Fruit fly (Drosophila melanogaster) whole organism, embryonic: Measurements from ENCODE around the gene Cyp4ac1.

Source experiments
- Atf-2 ChIP-seq: fragments of 200-800 bp; sonication (Bioruptor generic); optimal IDR thresholded peaks from 2 replicates; lab custom pipeline; 2016; ENCODE audit warnings: missing biosample characterization, missing genetic modification characterization
- CG10147 ChIP-seq: fragments of 200-800 bp; sonication (Bioruptor generic); optimal IDR thresholded peaks from 2 replicates; lab custom pipeline; 2019; ENCODE audit warnings: missing biosample characterization, mild to moderate bottlenecking, missing genetic modification characterization, moderate library complexity
- CG11560 ChIP-seq: fragments of 200-800 bp; sonication (Bioruptor generic); IDR thresholded peaks from 3 replicates; pipeline ENCODE4 v1.3.6; 2022; ENCODE audit warnings: missing biosample characterization, missing genetic modification characterization
- CG12155 ChIP-seq: fragments of 200-800 bp; sonication (Bioruptor generic); optimal IDR thresholded peaks from 3 replicates; lab custom pipeline; 2016; ENCODE audit warnings: missing biosample characterization, missing genetic modification characterization
- CG12769 ChIP-seq: fragments of 200-800 bp; sonication (Bioruptor generic); optimal IDR thresholded peaks from 2 replicates; lab custom pipeline; 2019; ENCODE audit warnings: missing biosample characterization, mild to moderate bottlenecking, missing genetic modification characterization, moderate library complexity
- CG13296 ChIP-seq: fragments of 200-800 bp; sonication (Bioruptor generic); optimal IDR thresholded peaks from 3 replicates; lab custom pipeline; 2018; ENCODE audit warnings: missing biosample characterization, mild to moderate bottlenecking, missing genetic modification characterization
- CG14860 ChIP-seq: fragments of 200-800 bp; sonication (Bioruptor generic); IDR thresholded peaks from 3 replicates; pipeline ENCODE4 v1.3.6; 2022; ENCODE audit warnings: missing biosample characterization, missing genetic modification characterization; ENCODE audit not compliant: partially characterized antibody
- CG15011 ChIP-seq: fragments of 200-800 bp; sonication (Bioruptor generic); optimal IDR thresholded peaks from 3 replicates; lab custom pipeline; 2018; ENCODE audit warnings: missing biosample characterization, mild to moderate bottlenecking, missing genetic modification characterization
- CG16815 ChIP-seq: fragments of 200-800 bp; sonication (Bioruptor generic); optimal IDR thresholded peaks from 3 replicates; lab custom pipeline; 2017; ENCODE audit warnings: missing biosample characterization, mild to moderate bottlenecking, missing genetic modification characterization
- CG17359 ChIP-seq: fragments of 200-800 bp; sonication (Bioruptor generic); optimal IDR thresholded peaks from 3 replicates; lab custom pipeline; 2018; ENCODE audit warnings: missing biosample characterization, mild to moderate bottlenecking, missing genetic modification characterization, moderate library complexity
- CG18476 ChIP-seq: fragments of 200-800 bp; sonication (Bioruptor generic); optimal IDR thresholded peaks from 2 replicates; lab custom pipeline; 2016; ENCODE audit warnings: missing biosample characterization, mild to moderate bottlenecking, missing genetic modification characterization
- CG18764 ChIP-seq: fragments of 200-800 bp; sonication (Bioruptor generic); optimal IDR thresholded peaks from 3 replicates; lab custom pipeline; 2016; ENCODE audit warnings: missing biosample characterization, missing genetic modification characterization
- CG30403 ChIP-seq: fragments of 200-800 bp; sonication (Bioruptor generic); optimal IDR thresholded peaks from 3 replicates; lab custom pipeline; 2016; ENCODE audit warnings: missing biosample characterization, missing genetic modification characterization
- CG3847 ChIP-seq: fragments of 200-800 bp; sonication (Bioruptor generic); IDR thresholded peaks from 2 replicates; pipeline ENCODE4 v1.3.6; 2022; ENCODE audit warnings: missing biosample characterization, missing genetic modification characterization
- CG4282 ChIP-seq: fragments of 200-800 bp; sonication (Bioruptor generic); optimal IDR thresholded peaks from 2 replicates; lab custom pipeline; 2016; ENCODE audit warnings: missing biosample characterization, missing genetic modification characterization
- CG4820 ChIP-seq: fragments of 200-800 bp; sonication (Bioruptor generic); optimal IDR thresholded peaks from 3 replicates; lab custom pipeline; 2016; ENCODE audit warnings: missing biosample characterization, missing genetic modification characterization
- CG6813 ChIP-seq: fragments of 200-800 bp; sonication (Bioruptor generic); optimal IDR thresholded peaks from 2 replicates; lab custom pipeline; 2017; ENCODE audit warnings: missing biosample characterization, missing genetic modification characterization, mild to moderate bottlenecking, moderate library complexity, missing genetic modification reagents
- CG7372 ChIP-seq: fragments of 200-800 bp; sonication (Bioruptor generic); IDR thresholded peaks from 2 replicates; pipeline ENCODE4 v1.3.6; 2022; ENCODE audit warnings: missing biosample characterization, missing genetic modification characterization
- CG9727 ChIP-seq: fragments of 200-800 bp; sonication (Bioruptor generic); optimal IDR thresholded peaks from 3 replicates; lab custom pipeline; 2017; ENCODE audit warnings: missing biosample characterization, mild to moderate bottlenecking, missing genetic modification characterization
- CG9817 ChIP-seq: fragments of 200-800 bp; sonication (Bioruptor generic); optimal IDR thresholded peaks from 2 replicates; lab custom pipeline; 2018; ENCODE audit warnings: missing biosample characterization, mild to moderate bottlenecking, missing genetic modification characterization, moderate library complexity
- D19A ChIP-seq: fragments of 200-800 bp; optimal IDR thresholded peaks from 3 replicates; lab custom pipeline; 2019; ENCODE audit warnings: missing biosample characterization, mild to moderate bottlenecking, missing genetic modification characterization, moderate library complexity
- D19B ChIP-seq: fragments of 200-800 bp; sonication (Bioruptor generic); optimal IDR thresholded peaks from 2 replicates; lab custom pipeline; 2017; ENCODE audit warnings: missing biosample characterization, mild to moderate bottlenecking, missing genetic modification characterization
- Doc3 ChIP-seq: fragments of 200-800 bp; sonication (Bioruptor generic); IDR thresholded peaks from 3 replicates; pipeline ENCODE4 v1.3.6; 2022; ENCODE audit warnings: missing biosample characterization, missing genetic modification characterization; ENCODE audit not compliant: partially characterized antibody
- E2f2 ChIP-seq: fragments of 200-800 bp; sonication (Bioruptor generic); IDR thresholded peaks from 2 replicates; pipeline ENCODE4 v1.3.6; 2022; ENCODE audit warnings: missing biosample characterization, missing genetic modification characterization
- Fer2 ChIP-seq: fragments of 200-800 bp; sonication (Bioruptor generic); optimal IDR thresholded peaks from 2 replicates; lab custom pipeline; 2018; ENCODE audit warnings: missing biosample characterization, mild to moderate bottlenecking, missing genetic modification characterization, moderate library complexity
- H2.0 ChIP-seq: fragments of 200-800 bp; sonication (Bioruptor generic); IDR thresholded peaks from 2 replicates; pipeline ENCODE4 v1.3.6; 2022; ENCODE audit warnings: missing biosample characterization, missing genetic modification characterization
- HLHmδ ChIP-seq: fragments of 200-800 bp; sonication (Bioruptor generic); optimal IDR thresholded peaks from 2 replicates; lab custom pipeline; 2018; ENCODE audit warnings: missing biosample characterization, mild to moderate bottlenecking, missing genetic modification characterization, moderate library complexity
- HmgZ ChIP-seq: fragments of 200-800 bp; sonication (Bioruptor generic); optimal IDR thresholded peaks from 2 replicates; lab custom pipeline; 2018; ENCODE audit warnings: missing biosample characterization, mild to moderate bottlenecking, missing genetic modification characterization
- NFAT ChIP-seq: fragments of 200-800 bp; sonication (Bioruptor generic); IDR thresholded peaks from 2 replicates; pipeline ENCODE4 v1.3.6; 2022; ENCODE audit warnings: missing biosample characterization, missing genetic modification characterization
- amos ChIP-seq: fragments of 200-800 bp; sonication (Bioruptor generic); IDR thresholded peaks from 2 replicates; pipeline ENCODE4 v1.3.6; 2022; ENCODE audit warnings: missing biosample characterization, missing genetic modification characterization; ENCODE audit not compliant: partially characterized antibody
- ap ChIP-seq: fragments of 200-800 bp; sonication (Bioruptor generic); IDR thresholded peaks from 2 replicates; pipeline ENCODE4 v1.3.6; 2022; ENCODE audit warnings: missing biosample characterization, missing genetic modification characterization
- cas ChIP-seq: fragments of 200-800 bp; sonication (Bioruptor generic); IDR thresholded peaks from 2 replicates; pipeline ENCODE4 v1.3.6; 2022; ENCODE audit warnings: missing biosample characterization, missing genetic modification characterization
- chif ChIP-seq, 2 experiments: fragments of 200-800 bp; sonication (Bioruptor generic); optimal IDR thresholded peaks; 3 replicates each; lab custom pipeline; 2016; ENCODE audit warnings: missing biosample characterization in 2 of 2, missing genetic modification characterization in 2 of 2
- croc ChIP-seq: fragments of 200-800 bp; sonication (Bioruptor generic); conservative IDR thresholded peaks from 3 replicates; pipeline ENCODE4 v1.3.6; 2022; ENCODE audit warnings: missing biosample characterization, missing genetic modification characterization
- danr ChIP-seq: fragments of 200-800 bp; sonication (Bioruptor generic); IDR thresholded peaks from 2 replicates; pipeline ENCODE4 v1.3.6; 2022; ENCODE audit warnings: missing biosample characterization, missing genetic modification characterization
- dpn ChIP-seq, 2 experiments: fragments of 200-800 bp; sonication (Bioruptor generic); optimal IDR thresholded peaks; 3 replicates each; lab custom pipeline; 2016; ENCODE audit warnings: missing biosample characterization in 2 of 2, missing genetic modification characterization in 2 of 2
- eyg ChIP-seq: fragments of 200-800 bp; sonication (Bioruptor generic); optimal IDR thresholded peaks from 3 replicates; lab custom pipeline; 2016; ENCODE audit warnings: missing biosample characterization, missing genetic modification characterization
- ftz-f1 ChIP-seq: fragments of 200-800 bp; sonication (Bioruptor generic); optimal IDR thresholded peaks from 2 replicates; lab custom pipeline; 2016; ENCODE audit warnings: missing biosample characterization, missing genetic modification characterization
- gcm ChIP-seq: fragments of 200-800 bp; sonication (Bioruptor generic); optimal IDR thresholded peaks from 2 replicates; lab custom pipeline; 2019; ENCODE audit warnings: missing biosample characterization, mild to moderate bottlenecking, missing genetic modification characterization, moderate library complexity
- ham ChIP-seq: fragments of 200-800 bp; sonication (Bioruptor generic); IDR thresholded peaks from 2 replicates; pipeline ENCODE4 v1.3.6; 2022; ENCODE audit warnings: missing biosample characterization, missing genetic modification characterization
- hb ChIP-seq: fragments of 200-800 bp; sonication (Bioruptor generic); IDR thresholded peaks from 3 replicates; pipeline ENCODE4 v1.3.6; 2022; ENCODE audit warnings: missing biosample characterization, missing genetic modification characterization; ENCODE audit not compliant: partially characterized antibody
- hth ChIP-seq: fragments of >200 bp; optimal IDR thresholded peaks from 2 replicates; lab custom pipeline; 2017; ENCODE audit warnings: inconsistent platforms
- lola ChIP-seq, 3 experiments: fragments of >200 bp in 2 of 3; fragments of 200-800 bp in 1 of 3; sonication (Bioruptor generic) in 1 of 3; optimal IDR thresholded peaks; 2 replicates each; lab custom pipeline; 2017 to 2019; ENCODE audit warnings: missing biosample characterization in 3 of 3, missing genetic modification characterization in 3 of 3, mild to moderate bottlenecking in 1 of 3, moderate library complexity in 1 of 3
- maf-S ChIP-seq: fragments of 200-800 bp; sonication (Bioruptor generic); optimal IDR thresholded peaks from 2 replicates; lab custom pipeline; 2016; ENCODE audit warnings: missing biosample characterization, missing genetic modification characterization
- odd ChIP-seq: fragments of 200-800 bp; sonication (Bioruptor generic); optimal IDR thresholded peaks from 2 replicates; lab custom pipeline; 2017; ENCODE audit warnings: missing biosample characterization, mild to moderate bottlenecking, missing genetic modification characterization
- pb ChIP-seq: fragments of 200-800 bp; sonication (Bioruptor generic); optimal IDR thresholded peaks from 3 replicates; lab custom pipeline; 2016; ENCODE audit warnings: missing biosample characterization, missing genetic modification characterization
- repo ChIP-seq: fragments of 200-800 bp; sonication (Bioruptor generic); optimal IDR thresholded peaks from 2 replicates; lab custom pipeline; 2016; ENCODE audit warnings: missing biosample characterization, missing genetic modification characterization
- salm ChIP-seq: fragments of 200-800 bp; sonication (Bioruptor generic); optimal IDR thresholded peaks from 2 replicates; lab custom pipeline; 2018; ENCODE audit warnings: missing biosample characterization, mild to moderate bottlenecking, missing genetic modification characterization
- schlank ChIP-seq: fragments of 200-800 bp; sonication (Bioruptor generic); optimal IDR thresholded peaks from 2 replicates; lab custom pipeline; 2018; ENCODE audit warnings: missing biosample characterization, mild to moderate bottlenecking, missing genetic modification characterization
- zfh1 ChIP-seq: fragments of 200-800 bp; sonication (Bioruptor generic); IDR thresholded peaks from 3 replicates; pipeline ENCODE4 v1.3.6; 2022; ENCODE audit warnings: missing biosample characterization, missing genetic modification characterization

Gene Cyp4ac1

dm6 chr2L:5261223-5261984 lies 2.4 kb upstream of the Cyp4ac1 start (continued):
- peak; percentile 10 for TF ChIP-seq CG30403 (GFP tag; lab: Kevin White, UChicago)
- no peak for TF ChIP-seq Doc3 (GFP tag; lab: Robert Waterston, UW)
- TF ChIP-seq zfh1 (GFP tag; lab: Robert Waterston, UW), result peak; percentile 67
- no peak for TF ChIP-seq CG3847
- no peak for TF ChIP-seq cas (GFP tag; lab: Robert Waterston, UW)
- no peak for TF ChIP-seq CG14860 (GFP tag; lab: Robert Waterston, UW)
- TF ChIP-seq CG4282 (GFP tag; lab: Kevin White, UChicago), result no peak
- no peak for TF ChIP-seq gcm (GFP tag; lab: Kevin White, UChicago)
- no peak for TF ChIP-seq CG10147 (GFP tag; lab: Kevin White, UChicago)
- no peak for TF ChIP-seq ham (GFP tag; lab: Robert Waterston, UW)
- TF ChIP-seq hth (lab: Kevin White, UChicago), result no peak
- TF ChIP-seq Atf-2, result no peak
- no peak for TF ChIP-seq schlank (tag; lab: Kevin White, UChicago)
- no peak for TF ChIP-seq eyg
- no peak for TF ChIP-seq odd (GFP tag; lab: Kevin White, UChicago)
- TF ChIP-seq maf-S, result no peak
- TF ChIP-seq CG11560, result no peak
- TF ChIP-seq Fer2 (tag; lab: Kevin White, UChicago), result no peak
- TF ChIP-seq amos (GFP tag; lab: Robert Waterston, UW), result no peak
- TF ChIP-seq lola (GFP tag; optimal IDR thresholded peaks at IDR 0.05; lab: Kevin White, UChicago), result peak in 1 of 3 experiments; percentile 66
- no peak for TF ChIP-seq HLHmδ (GFP tag; lab: Kevin White, UChicago)
- peak; percentile 19 for TF ChIP-seq D19A (tag; lab: Kevin White, UChicago)
- peak; percentile 34 for TF ChIP-seq CG4820
- no peak for TF ChIP-seq CG9817 (tag; lab: Kevin White, UChicago)
- TF ChIP-seq CG13296, result no peak
- no peak for TF ChIP-seq CG18476 (GFP tag; lab: Kevin White, UChicago)
- no peak for TF ChIP-seq repo (GFP tag; lab: Kevin White, UChicago)
- TF ChIP-seq D19B (GFP tag; lab: Kevin White, UChicago), result no peak
- peak; percentile 7 for TF ChIP-seq CG17359 (tag; lab: Kevin White, UChicago)
- TF ChIP-seq CG16815 (GFP tag; lab: Kevin White, UChicago), result no peak
- no peak for TF ChIP-seq CG7372 (GFP tag; lab: Robert Waterston, UW)
- no peak for TF ChIP-seq danr (GFP tag; lab: Robert Waterston, UW)
- TF ChIP-seq CG6813 (GFP tag; lab: Kevin White, UChicago), result peak; percentile 33
- TF ChIP-seq dpn (GFP tag; optimal IDR thresholded peaks at IDR 0.05; lab: Kevin White, UChicago), result peak in 1 of 2 experiments; percentile 20
- 0 out of 2 replicates have a peak, but pooled peaks have one; percentile 17 for TF ChIP-seq ap (GFP tag; lab: Robert Waterston, UW)
- TF ChIP-seq CG18764 (GFP tag; lab: Kevin White, UChicago), result peak; percentile 5
- TF ChIP-seq H2.0 (GFP tag; lab: Robert Waterston, UW), result peak; percentile 49
- no peak for TF ChIP-seq croc (GFP tag; lab: Robert Waterston, UW)
- peak in 1 of 2 experiments; percentile 58 for TF ChIP-seq chif (GFP tag; optimal IDR thresholded peaks at IDR 0.05; lab: Kevin White, UChicago)
- TF ChIP-seq ftz-f1 (GFP tag; lab: Kevin White, UChicago), result no peak
- peak; percentile 29 for TF ChIP-seq CG12769 (tag; lab: Kevin White, UChicago)
- no peak for TF ChIP-seq salm (tag; lab: Kevin White, UChicago)
- TF ChIP-seq E2f2 (GFP tag; lab: Robert Waterston, UW), result 0 out of 2 replicates have a peak, but pooled peaks have one; percentile 27
- TF ChIP-seq CG15011 (GFP tag; lab: Kevin White, UChicago), result no peak
- peak; percentile 44 for TF ChIP-seq CG9727 (GFP tag; lab: Kevin White, UChicago)
- no peak for TF ChIP-seq NFAT (GFP tag; lab: Robert Waterston, UW)
- TF ChIP-seq HmgZ, result no peak
- TF ChIP-seq pb (GFP tag; lab: Kevin White, UChicago), result no peak
- no peak for TF ChIP-seq hb
- peak; percentile 15 for TF ChIP-seq CG12155 (GFP tag; lab: Kevin White, UChicago)
